Worm (Caenorhabditis elegans): Measurements from ENCODE around the gene ragc-1.

The ragc-1 gene

DNA sequence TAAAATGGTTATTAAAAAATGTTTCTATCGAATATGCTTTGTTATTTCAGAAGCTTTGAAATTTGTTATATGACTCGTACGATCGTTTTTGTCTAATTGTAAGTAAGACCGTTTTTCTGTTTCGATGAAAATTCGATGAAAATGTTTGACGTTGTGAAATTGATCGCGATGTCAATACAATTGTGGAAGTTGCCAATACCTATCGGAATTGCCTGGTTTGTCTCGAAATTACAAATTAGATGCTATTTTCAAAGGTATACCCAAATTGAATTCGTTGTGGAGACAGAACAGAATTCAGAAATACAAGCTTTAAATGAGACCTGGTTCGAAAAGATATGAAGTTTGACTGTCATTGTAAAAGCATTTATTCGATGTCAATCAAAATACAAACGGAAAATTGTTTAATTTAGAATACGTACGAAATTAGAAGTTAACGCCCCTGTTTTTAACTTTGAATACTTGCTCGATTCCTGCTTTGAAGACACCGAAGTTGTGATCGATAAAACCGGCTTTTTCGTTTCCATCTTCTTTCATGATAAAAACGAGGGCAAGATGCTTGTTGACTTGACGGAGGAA, 1.4 kb downstream of the ragc-1 start:
- TF ChIP-seq ztf-26 (tag; optimal IDR thresholded peaks at IDR 0.05) (no peak), nhr-27 (tag; optimal IDR thresholded peaks at IDR 0.05) (no peak), unc-62 (GFP tag; optimal IDR thresholded peaks at IDR 0.05) (no peak), T26A5.8 (tag; optimal IDR thresholded peaks at IDR 0.05) (no peak), ceh-91 (GFP tag; IDR thresholded peaks at IDR 0.05) (no peak), madf-8 (GFP tag; conservative IDR thresholded peaks at IDR 0.05) (no peak), snpc-3.4 (tag; optimal IDR thresholded peaks at IDR 0.05) (no peak), nhr-120 (GFP tag; IDR thresholded peaks at IDR 0.05) (no peak), ztf-3 (GFP tag; optimal IDR thresholded peaks at IDR 0.05) (no peak), F49E8.2 (tag; optimal IDR thresholded peaks at IDR 0.05; ENCODE audit: insufficient read depth) (peak; percentile 39), egl-18 (GFP tag; IDR thresholded peaks at IDR 0.05) (no peak), him-1 (tag; optimal IDR thresholded peaks at IDR 0.05) (peak; percentile 30), dox-1 (GFP tag; IDR thresholded peaks at IDR 0.05) (no peak), madf-6 (GFP tag; IDR thresholded peaks at IDR 0.05) (peak; percentile 44; the same call in 1 of the 2 replicates), ZK185.1 (tag; optimal IDR thresholded peaks at IDR 0.05; ENCODE audit: poor library complexity, severe bottlenecking) (no peak), F57A8.1 (GFP tag; optimal IDR thresholded peaks at IDR 0.05) (no peak), rec-8 (tag; optimal IDR thresholded peaks at IDR 0.05) (no peak), hlh-26 (GFP tag; conservative IDR thresholded peaks at IDR 0.05) (no peak), ceh-40 (GFP tag; IDR thresholded peaks at IDR 0.05) (no peak), Y53G8AR.9 (GFP tag; conservative IDR thresholded peaks at IDR 0.05) (peak; percentile 48; the same call in 1 of the 2 replicates), F52B5.7 (tag; optimal IDR thresholded peaks at IDR 0.05) (no peak), lag-1 (GFP tag; IDR thresholded peaks at IDR 0.05) (no peak), mes-4 (tag; optimal IDR thresholded peaks at IDR 0.05) (no peak), madf-3 (GFP tag; IDR thresholded peaks at IDR 0.05) (0 out of 2 replicates have a peak, but pooled peaks have one; percentile 66), madf-10 (tag; optimal IDR thresholded peaks at IDR 0.05) (no peak), B0019.2 (GFP tag; conservative IDR thresholded peaks at IDR 0.05) (no peak), zim-3 (tag; optimal IDR thresholded peaks at IDR 0.05) (no peak), efl-1 (GFP tag; optimal IDR thresholded peaks at IDR 0.05) (no peak), hlh-12 (tag; optimal IDR thresholded peaks at IDR 0.05) (no peak), ztf-18 (tag; optimal IDR thresholded peaks at IDR 0.05) (no peak), F33H1.4 (GFP tag; IDR thresholded peaks at IDR 0.05) (peak; percentile 37), cebp-2 (GFP tag; IDR thresholded peaks at IDR 0.05) (no peak), F55B11.4 (tag; optimal IDR thresholded peaks at IDR 0.05; ENCODE audit: borderline replicate concordance, insufficient read depth) (no peak), tlf-1 (GFP tag; optimal IDR thresholded peaks at IDR 0.05) (no peak), snpc-4 (GFP tag; optimal IDR thresholded peaks at IDR 0.05) (no peak), snpc-4 (tag; optimal IDR thresholded peaks at IDR 0.05) (peak in 1 of 4 experiments; percentile 49), ekl-4 (GFP tag; IDR thresholded peaks at IDR 0.05) (peak; percentile 56; the same call in 1 of the 2 replicates), K11D2.4 (GFP tag; IDR thresholded peaks at IDR 0.05) (no peak), attf-5 (GFP tag; optimal IDR thresholded peaks at IDR 0.05) (no peak), B0336.3 (GFP tag; IDR thresholded peaks at IDR 0.05) (peak; percentile 58; the same call in 1 of the 2 replicates), dpff-1 (tag; optimal IDR thresholded peaks at IDR 0.05) (no peak), athp-1 (tag; optimal IDR thresholded peaks at IDR 0.05) (no peak), attf-6 (GFP tag; IDR thresholded peaks at IDR 0.05) (peak; percentile 63; the same call in 1 of the 2 replicates), pbrm-1 (GFP tag; IDR thresholded peaks at IDR 0.05) (0 out of 2 replicates have a peak, but pooled peaks have one; percentile 43), B0035.1 (tag; optimal IDR thresholded peaks at IDR 0.05) (no peak), lir-1 (GFP tag; conservative IDR thresholded peaks at IDR 0.05) (no peak), snpc-1.1 (tag; optimal IDR thresholded peaks at IDR 0.05; ENCODE audit: insufficient read depth) (peak; percentile 32), hrde-1 (tag; optimal IDR thresholded peaks at IDR 0.05; ENCODE audit: borderline replicate concordance) (peak; percentile 68)
